Worm (Caenorhabditis elegans) whole organism, midembryonic: ENCODE data around the gene miz-1.

Experiments used
- klf-2 ChIP-seq: fragments of 200-800 bp; sonication (Bioruptor generic); conservative IDR thresholded peaks from 2 replicates; pipeline ENCODE4 v1.3.6; 2022; ENCODE audit warnings: missing genetic modification reagents, missing genetic modification characterization, missing compliant biosample characterization
- med-1 ChIP-seq: sonication (generic microtip); optimal IDR thresholded peaks from 2 replicates; lab custom pipeline; 2017; ENCODE audit warnings: missing genetic modification characterization, mild to moderate bottlenecking, missing compliant biosample characterization, antibody characterized with exemption, missing genetic modification reagents; ENCODE audit not compliant: insufficient read depth
- ref-1 ChIP-seq: fragments of 200-800 bp; sonication (Bioruptor generic); conservative IDR thresholded peaks from 2 replicates; pipeline ENCODE4 v1.3.6; 2022; ENCODE audit warnings: missing genetic modification reagents, missing genetic modification characterization, missing compliant biosample characterization

DNA sequence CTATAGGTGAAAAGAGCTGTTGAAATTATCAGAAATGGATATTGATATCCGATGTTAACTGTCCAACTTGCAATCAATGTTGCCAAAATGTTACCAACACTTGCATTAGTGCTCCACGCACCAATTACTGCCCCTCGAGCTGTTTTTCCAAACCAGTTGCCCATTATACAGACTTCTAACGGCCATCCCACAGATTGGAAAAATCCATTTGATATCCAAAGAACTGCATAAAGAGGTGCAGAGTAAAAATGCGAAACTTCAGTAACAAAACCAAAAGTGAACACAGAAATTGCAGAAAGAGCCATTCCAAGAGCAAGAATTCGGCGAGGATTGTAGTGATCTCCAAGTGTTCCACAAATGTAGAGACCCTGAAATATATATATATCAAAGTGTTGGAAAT is 41.8 kb downstream of the miz-1 start:
- no peak for TF ChIP-seq klf-2 (GFP tag; lab: Robert Waterston, UW)
- TF ChIP-seq med-1 = no peak
- TF ChIP-seq ref-1 (GFP tag; lab: Robert Waterston, UW) = no peak
